Worm (Caenorhabditis elegans): ENCODE results near the gene ccr-4.

- no peak for TF ChIP-seq akir-1 (GFP tag; optimal IDR thresholded peaks at IDR 0.05)
- TF ChIP-seq madf-3 (GFP tag; IDR thresholded peaks at IDR 0.05) = no peak
- TF ChIP-seq ama-1 (optimal IDR thresholded peaks at IDR 0.05) = no peak
- TF ChIP-seq ama-1 (GFP tag; optimal IDR thresholded peaks at IDR 0.05) = no peak
- no peak for TF ChIP-seq dox-1 (GFP tag; IDR thresholded peaks at IDR 0.05)
- TF ChIP-seq xnd-1 (tag; optimal IDR thresholded peaks at IDR 0.05) = no peak
- TF ChIP-seq chd-7 (tag; optimal IDR thresholded peaks at IDR 0.05) = no peak
- TF ChIP-seq F39B2.1 (GFP tag; IDR thresholded peaks at IDR 0.05) = no peak
- no peak for TF ChIP-seq unc-62 (GFP tag; optimal IDR thresholded peaks at IDR 0.05)
- TF ChIP-seq lsy-27 (tag; optimal IDR thresholded peaks at IDR 0.05; ENCODE audit: borderline replicate concordance, insufficient read depth) = no peak
- no peak for TF ChIP-seq F37B4.10 (GFP tag; IDR thresholded peaks at IDR 0.05)
- no peak for TF ChIP-seq F57C9.4 (tag; optimal IDR thresholded peaks at IDR 0.05)
- TF ChIP-seq dpff-1 (tag; optimal IDR thresholded peaks at IDR 0.05) = no peak
Measured at ce11 chrIV:12410167-12410566, 48.8 kb downstream of the ccr-4 start, which contains the start of gene acl-13.
